Worm (Caenorhabditis elegans): ENCODE measurements around the gene F21D5.3.

ce11 chrIV:8737787-8738186, 7.2 kb downstream of the F21D5.3 start, which contains the start of gene F21D5.4:
- TF ChIP-seq pha-4 (tag; optimal IDR thresholded peaks at IDR 0.05) (no peak), sea-2 (GFP tag; optimal IDR thresholded peaks at IDR 0.05) (no peak), ama-1 (optimal IDR thresholded peaks at IDR 0.05) (no peak), fkh-10 (GFP tag; optimal IDR thresholded peaks at IDR 0.05) (no peak), unc-62 (GFP tag; optimal IDR thresholded peaks at IDR 0.05) (no peak), pqm-1 (tag; optimal IDR thresholded peaks at IDR 0.05) (no peak), ZK546.5 (tag; optimal IDR thresholded peaks at IDR 0.05) (no peak), nhr-76 (tag; optimal IDR thresholded peaks at IDR 0.05) (no peak), elt-1 (tag; optimal IDR thresholded peaks at IDR 0.05) (no peak), ztf-4 (tag; optimal IDR thresholded peaks at IDR 0.05) (no peak), elt-2 (tag; optimal IDR thresholded peaks at IDR 0.05) (no peak)

Measured in whole organism, L3 larva.